Fruit fly (Drosophila melanogaster) whole organism, embryonic: Measurements from ENCODE around the gene CG12766.

ENCODE experiments used
- Abd-B ChIP-seq: fragments of 200-800 bp; sonication (Bioruptor generic); optimal IDR thresholded peaks from 2 replicates; lab custom pipeline; 2018; ENCODE audit warnings: missing biosample characterization, mild to moderate bottlenecking, missing genetic modification characterization, moderate library complexity
- CG10431 ChIP-seq: fragments of 200-800 bp; sonication (Bioruptor generic); optimal IDR thresholded peaks from 3 replicates; lab custom pipeline; 2018; ENCODE audit warnings: missing biosample characterization, mild to moderate bottlenecking, missing genetic modification characterization
- CG10565 ChIP-seq: fragments of 200-800 bp; sonication (Bioruptor generic); optimal IDR thresholded peaks from 3 replicates; lab custom pipeline; 2016; ENCODE audit warnings: missing biosample characterization, mild to moderate bottlenecking, missing genetic modification characterization
- CG12391 ChIP-seq: fragments of 200-800 bp; sonication (Bioruptor generic); optimal IDR thresholded peaks from 3 replicates; lab custom pipeline; 2018; ENCODE audit warnings: missing biosample characterization, mild to moderate bottlenecking, missing genetic modification characterization, moderate library complexity
- CG15073 ChIP-seq: fragments of 200-800 bp; sonication (Bioruptor generic); optimal IDR thresholded peaks from 2 replicates; lab custom pipeline; 2016; ENCODE audit warnings: missing biosample characterization, missing genetic modification characterization
- CG1602 ChIP-seq: fragments of 200-800 bp; sonication (Bioruptor generic); optimal IDR thresholded peaks from 3 replicates; lab custom pipeline; 2016; ENCODE audit warnings: missing biosample characterization, missing genetic modification characterization
- CG17359 ChIP-seq: fragments of 200-800 bp; sonication (Bioruptor generic); optimal IDR thresholded peaks from 3 replicates; lab custom pipeline; 2018; ENCODE audit warnings: missing biosample characterization, mild to moderate bottlenecking, missing genetic modification characterization, moderate library complexity
- CG31388 ChIP-seq: fragments of 200-800 bp; sonication (Bioruptor generic); optimal IDR thresholded peaks from 2 replicates; lab custom pipeline; 2016; ENCODE audit warnings: missing biosample characterization, missing genetic modification characterization
- CG31441 ChIP-seq: fragments of 200-800 bp; sonication (Bioruptor generic); IDR thresholded peaks from 2 replicates; pipeline ENCODE4 v1.3.6; 2022; ENCODE audit warnings: missing biosample characterization, missing genetic modification characterization
- CG32532 ChIP-seq: fragments of 200-800 bp; sonication (Bioruptor generic); IDR thresholded peaks from 2 replicates; pipeline ENCODE4 v1.3.6; 2022; ENCODE audit warnings: missing biosample characterization, missing genetic modification characterization
- CG6654 ChIP-seq: fragments of 200-800 bp; sonication (Bioruptor generic); optimal IDR thresholded peaks from 2 replicates; lab custom pipeline; 2017; ENCODE audit warnings: missing biosample characterization, mild to moderate bottlenecking, missing genetic modification characterization
- CG7786 ChIP-seq: fragments of 200-800 bp; sonication (Bioruptor generic); optimal IDR thresholded peaks from 2 replicates; lab custom pipeline; 2016; ENCODE audit warnings: missing biosample characterization, missing genetic modification characterization
- CG8359 ChIP-seq: fragments of 200-800 bp; sonication (Bioruptor generic); optimal IDR thresholded peaks from 2 replicates; lab custom pipeline; 2017; ENCODE audit warnings: missing biosample characterization, mild to moderate bottlenecking, missing genetic modification characterization, borderline replicate concordance
- CG9215 ChIP-seq: fragments of 200-800 bp; sonication (Bioruptor generic); IDR thresholded peaks from 2 replicates; pipeline ENCODE4 v1.3.6; 2022; ENCODE audit warnings: missing biosample characterization, missing genetic modification characterization
- CG9727 ChIP-seq: fragments of 200-800 bp; sonication (Bioruptor generic); optimal IDR thresholded peaks from 3 replicates; lab custom pipeline; 2017; ENCODE audit warnings: missing biosample characterization, mild to moderate bottlenecking, missing genetic modification characterization
- CG9817 ChIP-seq: fragments of 200-800 bp; sonication (Bioruptor generic); optimal IDR thresholded peaks from 2 replicates; lab custom pipeline; 2018; ENCODE audit warnings: missing biosample characterization, mild to moderate bottlenecking, missing genetic modification characterization, moderate library complexity
- CG9876 ChIP-seq: fragments of 200-800 bp; sonication (Bioruptor generic); optimal IDR thresholded peaks from 2 replicates; lab custom pipeline; 2016; ENCODE audit warnings: missing biosample characterization, missing genetic modification characterization
- CHES-1-like ChIP-seq: fragments of 200-800 bp; sonication (Bioruptor generic); optimal IDR thresholded peaks from 2 replicates; lab custom pipeline; 2016; ENCODE audit warnings: missing biosample characterization, missing genetic modification characterization
- D19A ChIP-seq: fragments of 200-800 bp; optimal IDR thresholded peaks from 3 replicates; lab custom pipeline; 2019; ENCODE audit warnings: missing biosample characterization, mild to moderate bottlenecking, missing genetic modification characterization, moderate library complexity
- Ets65A ChIP-seq: fragments of 200-800 bp; sonication (Bioruptor generic); peaks from one replicate; lab custom pipeline; 2016; ENCODE audit warnings: missing biosample characterization, missing genetic modification characterization
- Gug ChIP-seq: fragments of 200-800 bp; sonication (Bioruptor generic); IDR thresholded peaks from 4 replicates; pipeline ENCODE4 v1.3.6; 2022; ENCODE audit warnings: missing biosample characterization, missing genetic modification characterization
- H15 ChIP-seq: fragments of 200-800 bp; sonication (Bioruptor generic); IDR thresholded peaks from 3 replicates; pipeline ENCODE4 v1.3.6; 2022; ENCODE audit warnings: missing biosample characterization, missing genetic modification characterization
- HmgD ChIP-seq: fragments of 200-800 bp; sonication (Bioruptor generic); optimal IDR thresholded peaks from 3 replicates; lab custom pipeline; 2016; ENCODE audit warnings: missing biosample characterization, missing genetic modification characterization
- Hmr ChIP-seq: fragments of 200-800 bp; sonication (Bioruptor generic); optimal IDR thresholded peaks from 3 replicates; lab custom pipeline; 2017; ENCODE audit warnings: mild to moderate bottlenecking, missing biosample characterization, missing genetic modification reagents, missing genetic modification characterization
- MESR4 ChIP-seq: fragments of 200-800 bp; sonication (Bioruptor generic); optimal IDR thresholded peaks from 2 replicates; lab custom pipeline; 2018; ENCODE audit warnings: missing biosample characterization, mild to moderate bottlenecking, missing genetic modification characterization, moderate library complexity
- NC2β ChIP-seq: fragments of 200-800 bp; sonication (Bioruptor generic); optimal IDR thresholded peaks from 2 replicates; lab custom pipeline; 2016; ENCODE audit warnings: missing biosample characterization, missing genetic modification characterization
- NK7.1 ChIP-seq: fragments of 200-800 bp; sonication (Bioruptor generic); optimal IDR thresholded peaks from 3 replicates; lab custom pipeline; 2016; ENCODE audit warnings: missing biosample characterization, missing genetic modification characterization
- Neu2 ChIP-seq: fragments of 200-800 bp; sonication (Bioruptor generic); optimal IDR thresholded peaks from 3 replicates; lab custom pipeline; 2016; ENCODE audit warnings: missing biosample characterization, missing genetic modification characterization, borderline replicate concordance
- Poxn ChIP-seq: fragments of 200-800 bp; sonication (Bioruptor generic); IDR thresholded peaks from 2 replicates; pipeline ENCODE4 v1.3.6; 2022; ENCODE audit warnings: missing biosample characterization, missing genetic modification characterization
- Scr ChIP-seq: fragments of 200-800 bp; sonication (Bioruptor generic); IDR thresholded peaks from 2 replicates; pipeline ENCODE4 v1.3.6; 2022; ENCODE audit warnings: missing biosample characterization, missing genetic modification characterization; ENCODE audit not compliant: partially characterized antibody
- Side ChIP-seq: fragments of 200-800 bp; sonication (Bioruptor generic); optimal IDR thresholded peaks from 2 replicates; lab custom pipeline; 2016; ENCODE audit warnings: missing biosample characterization, missing genetic modification characterization
- ab ChIP-seq: fragments of 200-800 bp; sonication (Bioruptor generic); optimal IDR thresholded peaks from 2 replicates; lab custom pipeline; 2016; ENCODE audit warnings: missing biosample characterization, missing genetic modification characterization
- amos ChIP-seq: fragments of 200-800 bp; sonication (Bioruptor generic); IDR thresholded peaks from 2 replicates; pipeline ENCODE4 v1.3.6; 2022; ENCODE audit warnings: missing biosample characterization, missing genetic modification characterization; ENCODE audit not compliant: partially characterized antibody
- chif ChIP-seq, 2 experiments: fragments of 200-800 bp; sonication (Bioruptor generic); optimal IDR thresholded peaks; 3 replicates each; lab custom pipeline; 2016; ENCODE audit warnings: missing biosample characterization in 2 of 2, missing genetic modification characterization in 2 of 2
- chinmo ChIP-seq: fragments of 200-800 bp; sonication (Bioruptor generic); IDR thresholded peaks from 4 replicates; pipeline ENCODE4 v1.3.6; 2022; ENCODE audit warnings: missing biosample characterization, missing genetic modification characterization; ENCODE audit not compliant: partially characterized antibody
- dati ChIP-seq: fragments of 200-800 bp; sonication (Bioruptor generic); IDR thresholded peaks from 2 replicates; pipeline ENCODE4 v1.3.6; 2022; ENCODE audit warnings: missing biosample characterization, missing genetic modification characterization
- dmrt11E ChIP-seq: fragments of 200-800 bp; sonication (Bioruptor generic); optimal IDR thresholded peaks from 3 replicates; lab custom pipeline; 2018; ENCODE audit warnings: missing biosample characterization, mild to moderate bottlenecking, missing genetic modification characterization, moderate library complexity
- dysf ChIP-seq: fragments of 200-800 bp; sonication (Bioruptor generic); IDR thresholded peaks from 3 replicates; pipeline ENCODE4 v1.3.6; 2022; ENCODE audit warnings: missing biosample characterization, missing genetic modification characterization
- en ChIP-seq: fragments of 200-800 bp; sonication (Bioruptor generic); optimal IDR thresholded peaks from 2 replicates; lab custom pipeline; 2016; ENCODE audit warnings: missing biosample characterization, missing genetic modification characterization
- fd3F ChIP-seq: fragments of 200-800 bp; sonication (Bioruptor generic); optimal IDR thresholded peaks from 2 replicates; lab custom pipeline; 2018; ENCODE audit warnings: missing biosample characterization, mild to moderate bottlenecking, missing genetic modification characterization, moderate library complexity
- fd64A ChIP-seq: fragments of 200-800 bp; sonication (Bioruptor generic); optimal IDR thresholded peaks from 3 replicates; lab custom pipeline; 2018; ENCODE audit warnings: missing biosample characterization, mild to moderate bottlenecking, missing genetic modification characterization
- h ChIP-seq: fragments of >200 bp; optimal IDR thresholded peaks from 2 replicates; lab custom pipeline; 2017
- inv ChIP-seq: fragments of 200-800 bp; sonication (Bioruptor generic); IDR thresholded peaks from 2 replicates; pipeline ENCODE4 v1.3.6; 2022; ENCODE audit warnings: missing biosample characterization, missing genetic modification characterization; ENCODE audit not compliant: partially characterized antibody
- pb ChIP-seq: fragments of 200-800 bp; sonication (Bioruptor generic); optimal IDR thresholded peaks from 3 replicates; lab custom pipeline; 2016; ENCODE audit warnings: missing biosample characterization, missing genetic modification characterization
- pzg ChIP-seq: fragments of 200-800 bp; sonication (Bioruptor generic); optimal IDR thresholded peaks from 3 replicates; lab custom pipeline; 2018; ENCODE audit warnings: missing biosample characterization, mild to moderate bottlenecking, missing genetic modification characterization, moderate library complexity
- ro ChIP-seq: fragments of 200-800 bp; sonication (Bioruptor generic); IDR thresholded peaks from 2 replicates; pipeline ENCODE4 v1.3.6; 2022; ENCODE audit warnings: missing biosample characterization, missing genetic modification characterization
- sisA ChIP-seq: fragments of 200-800 bp; sonication (Bioruptor generic); IDR thresholded peaks from 2 replicates; pipeline ENCODE4 v1.3.6; 2022; ENCODE audit warnings: missing biosample characterization, missing genetic modification characterization
- twi ChIP-seq: fragments of 200-800 bp; optimal IDR thresholded peaks from 2 replicates; lab custom pipeline; 2019; ENCODE audit warnings: missing biosample characterization, mild to moderate bottlenecking, missing genetic modification characterization, moderate library complexity
- vnd ChIP-seq: fragments of 200-800 bp; sonication (Bioruptor generic); IDR thresholded peaks from 3 replicates; pipeline ENCODE4 v1.3.6; 2022; ENCODE audit warnings: missing biosample characterization, missing genetic modification characterization; ENCODE audit not compliant: partially characterized antibody

The CG12766 gene

dm6 chr3L:3908838-3909810, 30.8 kb downstream of the CG12766 start (continued):
- TF ChIP-seq CG1602 (no peak), ro (no peak), en (no peak), CG10431 (GFP tag; lab: Kevin White, UChicago) (no peak), Hmr (GFP tag; lab: Kevin White, UChicago) (no peak), dmrt11E (tag; lab: Kevin White, UChicago) (no peak), NK7.1 (GFP tag; lab: Kevin White, UChicago) (no peak), Ets65A (GFP tag; lab: Kevin White, UChicago) (no peak), pb (no peak), CG9817 (no peak), Side (GFP tag; lab: Kevin White, UChicago) (no peak), ab (GFP tag; lab: Kevin White, UChicago) (no peak), twi (no peak), Gug (GFP tag; lab: Robert Waterston, UW) (no peak), dysf (no peak), CG31388 (GFP tag; lab: Kevin White, UChicago) (no peak), NC2β (GFP tag; lab: Kevin White, UChicago) (peak; percentile 6), CG9876 (GFP tag; lab: Kevin White, UChicago) (no peak), Abd-B (no peak), CG9727 (GFP tag; lab: Kevin White, UChicago) (no peak), D19A (tag; lab: Kevin White, UChicago) (no peak), CG12391 (tag; lab: Kevin White, UChicago) (no peak), CG32532 (no peak), fd3F (no peak), Neu2 (GFP tag; lab: Kevin White, UChicago) (no peak), chif (GFP tag; optimal IDR thresholded peaks at IDR 0.05; lab: Kevin White, UChicago) (no peak), CHES-1-like (GFP tag; lab: Kevin White, UChicago) (peak; percentile 2), CG15073 (GFP tag; lab: Kevin White, UChicago) (no peak), vnd (GFP tag; lab: Robert Waterston, UW) (no peak; the same call in 2 of the 3 replicates), inv (GFP tag; lab: Robert Waterston, UW) (peak; percentile 45; the same call in 1 of the 2 replicates), chinmo (peak; percentile 72; the same call in 2 of the 4 replicates), CG8359 (GFP tag; lab: Kevin White, UChicago) (no peak), CG9215 (no peak), CG10565 (GFP tag; lab: Kevin White, UChicago) (no peak), Scr (GFP tag; lab: Robert Waterston, UW) (peak; percentile 55), Poxn (GFP tag; lab: Robert Waterston, UW) (no peak), sisA (GFP tag; lab: Robert Waterston, UW) (no peak), CG17359 (tag; lab: Kevin White, UChicago) (no peak), amos (GFP tag; lab: Robert Waterston, UW) (peak; percentile 61; the same call in 1 of the 2 replicates), CG31441 (GFP tag; lab: Robert Waterston, UW) (no peak), h (no peak), CG7786 (GFP tag; lab: Kevin White, UChicago) (no peak), CG6654 (no peak), dati (no peak), MESR4 (GFP tag; lab: Kevin White, UChicago) (peak; percentile 79), pzg (GFP tag; lab: Kevin White, UChicago) (peak; percentile 79), H15 (GFP tag; lab: Robert Waterston, UW) (no peak), HmgD (GFP tag; lab: Kevin White, UChicago) (no peak), fd64A (GFP tag; lab: Kevin White, UChicago) (no peak)
